Worm (Caenorhabditis elegans) whole organism, mixed stage, embryonic: Measurements from ENCODE around the gene sdhd-1.

ENCODE experiments used
- M03D4.4 ChIP-seq: sonication (generic microtip); optimal IDR thresholded peaks from 2 replicates; lab custom pipeline; 2017; ENCODE audit warnings: mild to moderate bottlenecking, missing genetic modification characterization, missing compliant biosample characterization
- blmp-1 ChIP-seq: fragments of 150-350 bp; optimal IDR thresholded peaks from 2 replicates; lab custom pipeline; 2014; ENCODE audit warnings: missing biosample characterization, missing genetic modification characterization
- ceh-39 ChIP-seq: fragments of 150-350 bp; optimal IDR thresholded peaks from 2 replicates; lab custom pipeline; 2014; ENCODE audit warnings: missing biosample characterization, missing genetic modification characterization
- ceh-43 ChIP-seq: fragments of 200-800 bp; sonication (Bioruptor generic); optimal IDR thresholded peaks from 2 replicates; lab custom pipeline; 2018; ENCODE audit warnings: mild to moderate bottlenecking, missing genetic modification characterization, moderate library complexity, missing compliant biosample characterization
- ceh-83 ChIP-seq: fragments of 200-800 bp; sonication (Bioruptor generic); optimal IDR thresholded peaks from 2 replicates; lab custom pipeline; 2018; ENCODE audit warnings: mild to moderate bottlenecking, missing genetic modification characterization, missing compliant biosample characterization
- ces-1 ChIP-seq: fragments of 150-350 bp; optimal IDR thresholded peaks from 2 replicates; lab custom pipeline; 2014; ENCODE audit warnings: missing biosample characterization, missing genetic modification reagents, missing genetic modification characterization
- elt-1 ChIP-seq: sonication (generic microtip); optimal IDR thresholded peaks from 2 replicates; lab custom pipeline; 2017; ENCODE audit warnings: missing genetic modification characterization, mild to moderate bottlenecking, missing compliant biosample characterization, antibody characterized with exemption, moderate library complexity, borderline replicate concordance; ENCODE audit not compliant: insufficient read depth
- flh-1 ChIP-seq: fragments of 200-800 bp; sonication (Bioruptor generic); optimal IDR thresholded peaks from 2 replicates; lab custom pipeline; 2018; ENCODE audit warnings: mild to moderate bottlenecking, missing genetic modification characterization, moderate library complexity, missing compliant biosample characterization
- ham-2 ChIP-seq: fragments of 200-800 bp; sonication (Bioruptor generic); optimal IDR thresholded peaks from 2 replicates; lab custom pipeline; 2018; ENCODE audit warnings: mild to moderate bottlenecking, missing genetic modification characterization, missing compliant biosample characterization
- hlh-1 ChIP-seq: fragments of 150-350 bp; optimal IDR thresholded peaks from 2 replicates; lab custom pipeline; 2014; ENCODE audit warnings: missing biosample characterization, missing genetic modification reagents, missing genetic modification characterization
- lin-13 ChIP-seq: fragments of 150-350 bp; optimal IDR thresholded peaks from 2 replicates; lab custom pipeline; 2014; ENCODE audit warnings: missing biosample characterization, missing genetic modification characterization
- lin-32 ChIP-seq: fragments of 200-800 bp; sonication (Bioruptor generic); optimal IDR thresholded peaks from 2 replicates; lab custom pipeline; 2018; ENCODE audit warnings: mild to moderate bottlenecking, missing genetic modification characterization, missing compliant biosample characterization
- lsy-2 ChIP-seq: fragments of 150-350 bp; optimal IDR thresholded peaks from 2 replicates; lab custom pipeline; 2014; ENCODE audit warnings: missing biosample characterization, missing genetic modification characterization
- mab-5 ChIP-seq: fragments of 150-350 bp; optimal IDR thresholded peaks from 2 replicates; lab custom pipeline; 2014; ENCODE audit warnings: missing biosample characterization, missing genetic modification characterization
- mls-2 ChIP-seq: sonication (generic microtip); optimal IDR thresholded peaks from 2 replicates; lab custom pipeline; 2016; ENCODE audit warnings: mild to moderate bottlenecking, missing genetic modification characterization, moderate library complexity, missing compliant biosample characterization
- nhr-12 ChIP-seq: fragments of 150-350 bp; optimal IDR thresholded peaks from 2 replicates; lab custom pipeline; 2014; ENCODE audit warnings: missing biosample characterization, missing genetic modification characterization
- nhr-2 ChIP-seq: fragments of 150-350 bp; optimal IDR thresholded peaks from 2 replicates; lab custom pipeline; 2014; ENCODE audit warnings: missing biosample characterization, missing genetic modification characterization
- nhr-237 ChIP-seq: fragments of 150-350 bp; optimal IDR thresholded peaks from 2 replicates; lab custom pipeline; 2014; ENCODE audit warnings: missing biosample characterization, missing genetic modification characterization
- nhr-28 ChIP-seq: fragments of 150-350 bp; optimal IDR thresholded peaks from 2 replicates; lab custom pipeline; 2014; ENCODE audit warnings: missing biosample characterization, missing genetic modification characterization
- nhr-76 ChIP-seq: sonication (generic microtip); optimal IDR thresholded peaks from 2 replicates; lab custom pipeline; 2017; ENCODE audit warnings: missing biosample characterization, missing genetic modification characterization
- sem-2 ChIP-seq: fragments of 200-800 bp; sonication (Bioruptor generic); optimal IDR thresholded peaks from 2 replicates; lab custom pipeline; 2018; ENCODE audit warnings: mild to moderate bottlenecking, missing genetic modification characterization, missing compliant biosample characterization
- snpc-4 ChIP-seq: fragments of 150-350 bp; optimal IDR thresholded peaks from 2 replicates; lab custom pipeline; 2014; ENCODE audit warnings: missing biosample characterization, missing genetic modification characterization
- sptf-1 ChIP-seq: sonication (generic microtip); optimal IDR thresholded peaks from 2 replicates; lab custom pipeline; 2017; ENCODE audit warnings: mild to moderate bottlenecking, missing genetic modification characterization, moderate library complexity, missing compliant biosample characterization
- tbx-8 ChIP-seq: fragments of 200-800 bp; sonication (Bioruptor generic); optimal IDR thresholded peaks from 2 replicates; lab custom pipeline; 2018; ENCODE audit warnings: mild to moderate bottlenecking, missing genetic modification characterization, moderate library complexity, missing compliant biosample characterization
- unc-120 ChIP-seq: sonication (generic microtip); optimal IDR thresholded peaks from 2 replicates; lab custom pipeline; 2017; ENCODE audit warnings: missing genetic modification characterization, missing compliant biosample characterization; ENCODE audit not compliant: poor library complexity, severe bottlenecking
- unc-39 ChIP-seq: fragments of 150-350 bp; optimal IDR thresholded peaks from 2 replicates; lab custom pipeline; 2014; ENCODE audit warnings: missing biosample characterization, missing genetic modification characterization
- unc-62 ChIP-seq: fragments of 150-350 bp; optimal IDR thresholded peaks from 2 replicates; lab custom pipeline; 2014; ENCODE audit warnings: missing biosample characterization, missing genetic modification reagents, missing genetic modification characterization
- zip-8 ChIP-seq: fragments of 150-350 bp; optimal IDR thresholded peaks from 2 replicates; lab custom pipeline; 2014; ENCODE audit warnings: missing biosample characterization, missing genetic modification characterization
- ztf-11 ChIP-seq: fragments of 150-350 bp; optimal IDR thresholded peaks from 2 replicates; lab custom pipeline; 2014; ENCODE audit warnings: missing biosample characterization, missing genetic modification characterization

Gene sdhd-1

DNA sequence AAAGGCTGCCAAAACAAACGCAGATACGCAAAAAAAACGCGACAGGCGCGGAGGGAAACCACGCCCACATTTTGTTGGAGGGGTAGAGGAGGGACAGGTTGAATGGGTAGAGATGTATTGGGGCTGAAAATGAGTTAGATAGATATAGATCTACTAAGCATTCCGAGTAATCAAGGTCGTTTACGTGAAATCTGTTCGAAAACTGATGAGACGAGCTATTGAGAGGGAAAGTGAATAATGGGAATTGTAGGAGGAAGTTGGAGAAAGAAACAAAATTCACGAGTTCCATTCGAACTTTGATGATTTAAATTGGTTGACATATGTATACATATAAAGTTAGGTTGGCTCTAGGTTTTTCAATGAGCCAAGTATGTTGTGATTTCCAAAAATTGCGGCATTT, 32.8 kb downstream of the sdhd-1 start:
- no peak for TF ChIP-seq nhr-2
- TF ChIP-seq flh-1 (GFP tag; lab: Kevin White, UChicago) = no peak
- no peak for TF ChIP-seq hlh-1 (tag; lab: Kevin White, UChicago)
- TF ChIP-seq sptf-1 (tag; lab: Kevin White, UChicago) = no peak
- no peak for TF ChIP-seq ztf-11 (tag; lab: Kevin White, UChicago)
- TF ChIP-seq unc-39 (tag; lab: Kevin White, UChicago) = no peak
- no peak for TF ChIP-seq ceh-83 (GFP tag; lab: Kevin White, UChicago)
- TF ChIP-seq unc-62 (GFP tag; lab: Kevin White, UChicago) = no peak
- no peak for TF ChIP-seq nhr-76 (tag; lab: Kevin White, UChicago)
- no peak for TF ChIP-seq nhr-237 (tag; lab: Kevin White, UChicago)
- no peak for TF ChIP-seq elt-1 (tag; lab: Kevin White, UChicago)
- TF ChIP-seq M03D4.4 (tag; lab: Kevin White, UChicago) = no peak
- TF ChIP-seq zip-8 (tag; lab: Kevin White, UChicago) = no peak
- no peak for TF ChIP-seq ceh-39 (tag; lab: Kevin White, UChicago)
- TF ChIP-seq, all 35 proteins: peak for 0

DNA sequence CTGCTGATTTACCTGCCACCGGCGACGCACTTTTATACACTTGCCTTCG, 33.1 kb downstream of the sdhd-1 start, which contains the start of gene ram-2:
TSS of gene ram-2 (minus strand) at position 47 of the 49 bp plus-strand sequence.
- TF ChIP-seq lin-13 (tag; lab: Kevin White, UChicago) = no peak
- TF ChIP-seq sem-2 (GFP tag; lab: Kevin White, UChicago) = no peak
- no peak for TF ChIP-seq unc-120
- TF ChIP-seq hlh-1 (tag; lab: Kevin White, UChicago) = no peak
- TF ChIP-seq ceh-43 (GFP tag; lab: Kevin White, UChicago) = no peak
- no peak for TF ChIP-seq M03D4.4 (tag; lab: Kevin White, UChicago)
- TF ChIP-seq unc-39 (tag; lab: Kevin White, UChicago) = no peak
- no peak for TF ChIP-seq lsy-2 (tag; lab: Kevin White, UChicago)
- TF ChIP-seq lin-32 = no peak
- TF ChIP-seq, all 35 proteins: peak for 0

DNA sequence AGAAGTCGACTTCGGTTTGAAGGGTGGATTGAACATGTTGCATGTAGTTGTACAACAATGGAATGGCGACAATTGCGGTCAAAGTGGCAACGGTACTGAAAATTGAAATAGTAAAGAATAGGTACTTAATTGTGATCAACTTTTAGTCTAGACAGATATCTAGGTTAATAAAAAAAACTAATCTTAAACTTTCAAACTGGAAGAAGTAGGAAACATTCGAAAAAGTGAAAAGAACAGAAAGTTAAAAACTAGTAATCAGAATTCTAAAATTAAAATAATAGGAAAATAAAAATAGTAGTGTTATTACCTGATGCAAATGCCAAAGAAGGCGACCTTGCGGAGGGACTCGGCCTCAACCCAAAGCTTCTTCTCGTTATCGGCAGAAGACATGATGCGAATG, 33.3 kb downstream of the sdhd-1 start:
- TF ChIP-seq unc-62 (GFP tag; lab: Kevin White, UChicago) (no peak), elt-1 (tag; lab: Kevin White, UChicago) (no peak), ceh-83 (GFP tag; lab: Kevin White, UChicago) (no peak), tbx-8 (GFP tag; lab: Kevin White, UChicago) (no peak), ham-2 (GFP tag; lab: Kevin White, UChicago) (no peak), lin-13 (tag; lab: Kevin White, UChicago) (no peak), mls-2 (tag; lab: Kevin White, UChicago) (no peak), snpc-4 (tag; lab: Kevin White, UChicago) (no peak)
- TF ChIP-seq, all 35 proteins: peak for 0

DNA sequence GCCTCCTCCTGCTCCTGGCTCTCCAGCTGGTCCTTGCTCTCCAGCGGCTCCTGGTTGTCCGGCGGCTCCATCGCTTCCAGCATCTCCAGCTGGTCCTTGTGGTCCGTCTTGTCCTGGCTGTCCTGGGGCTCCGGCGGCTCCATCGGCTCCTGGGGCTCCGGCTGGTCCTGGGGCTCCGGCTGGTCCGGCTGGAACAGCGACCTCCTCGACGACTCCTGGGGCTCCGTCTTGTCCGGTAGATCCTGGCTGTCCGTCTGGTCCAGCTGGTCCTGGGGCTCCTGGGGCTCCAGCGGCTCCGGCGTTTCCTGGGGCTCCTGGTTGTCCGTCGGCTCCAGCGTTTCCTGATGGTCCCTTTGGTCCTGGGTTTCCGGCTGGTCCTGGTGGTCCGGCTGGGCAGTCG, 34.0 kb downstream of the sdhd-1 start:
- TF ChIP-seq M03D4.4 (tag; lab: Kevin White, UChicago) (no peak), ceh-43 (GFP tag; lab: Kevin White, UChicago) (no peak), lin-32 (no peak), nhr-2 (no peak), mls-2 (tag; lab: Kevin White, UChicago) (no peak), unc-120 (no peak), nhr-28 (no peak), ham-2 (GFP tag; lab: Kevin White, UChicago) (no peak), sptf-1 (tag; lab: Kevin White, UChicago) (no peak), ceh-39 (tag; lab: Kevin White, UChicago) (no peak), nhr-76 (tag; lab: Kevin White, UChicago) (no peak), ztf-11 (tag; lab: Kevin White, UChicago) (no peak), nhr-12 (tag; lab: Kevin White, UChicago) (no peak), unc-62 (GFP tag; lab: Kevin White, UChicago) (no peak)

DNA sequence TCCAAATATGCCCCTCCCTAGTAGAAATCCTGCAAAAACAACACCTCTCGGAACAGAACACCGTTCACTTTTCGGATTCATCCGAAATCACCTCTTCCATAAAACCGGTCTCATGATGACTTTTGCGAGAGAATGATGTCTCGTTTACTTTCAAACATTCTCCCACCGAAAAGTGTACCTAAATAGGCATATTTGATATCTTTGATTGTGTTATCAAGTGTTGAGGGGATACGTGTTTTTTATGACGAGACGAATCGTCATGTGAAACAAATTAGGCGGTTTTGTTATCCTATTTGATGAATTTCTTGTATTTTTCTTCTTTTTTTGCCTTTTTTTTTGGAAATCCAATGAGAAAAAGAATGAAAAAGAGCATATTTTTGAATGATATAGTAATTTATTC, 34.5 kb downstream of the sdhd-1 start:
- TF ChIP-seq blmp-1 (tag; lab: Kevin White, UChicago) = no peak
- TF ChIP-seq mls-2 (tag; lab: Kevin White, UChicago) = no peak
- TF ChIP-seq hlh-1 (tag; lab: Kevin White, UChicago) = no peak
- TF ChIP-seq nhr-12 (tag; lab: Kevin White, UChicago) = no peak
- TF ChIP-seq ceh-39 (tag; lab: Kevin White, UChicago) = no peak
- no peak for TF ChIP-seq ces-1 (GFP tag; lab: Kevin White, UChicago)
- no peak for TF ChIP-seq flh-1 (GFP tag; lab: Kevin White, UChicago)
- no peak for TF ChIP-seq ztf-11 (tag; lab: Kevin White, UChicago)
- no peak for TF ChIP-seq zip-8 (tag; lab: Kevin White, UChicago)
- no peak for TF ChIP-seq mab-5 (tag; lab: Kevin White, UChicago)
- TF ChIP-seq lin-13 (tag; lab: Kevin White, UChicago) = no peak
- TF ChIP-seq lin-32 = no peak
